Worm (Caenorhabditis elegans): Measurements from ENCODE around the gene CC8.2.
A peak's percentile ranks its signal among the peaks of the same experiment; 100 is the strongest.

Gene CC8.2

ce11 chrIV:3686260-3686659 is 37.8 kb upstream of the CC8.2 start:
- TF ChIP-seq fax-1 (tag; optimal IDR thresholded peaks at IDR 0.05) (no peak), elt-4 (tag; optimal IDR thresholded peaks at IDR 0.05) (peak; percentile 32), hlh-6 (tag; optimal IDR thresholded peaks at IDR 0.05) (peak; percentile 54), sdc-2 (tag; optimal IDR thresholded peaks at IDR 0.05) (peak; percentile 12), lim-6 (tag; optimal IDR thresholded peaks at IDR 0.05) (no peak)

ce11 chrIV:3681763-3682162 is 33.3 kb upstream of the CC8.2 start:
- TF ChIP-seq ceh-31 (tag; optimal IDR thresholded peaks at IDR 0.05): peak; percentile 15
- no peak for TF ChIP-seq ceh-48 (tag; optimal IDR thresholded peaks at IDR 0.05)

- TF ChIP-seq F13H6.1 (tag; optimal IDR thresholded peaks at IDR 0.05) (no peak), nfya-1 (tag; optimal IDR thresholded peaks at IDR 0.05) (no peak), unc-55 (GFP tag; optimal IDR thresholded peaks at IDR 0.05) (no peak), che-1 (tag; optimal IDR thresholded peaks at IDR 0.05) (no peak), pax-1 (tag; optimal IDR thresholded peaks at IDR 0.05) (no peak), madf-2 (tag; optimal IDR thresholded peaks at IDR 0.05) (no peak), pqm-1 (tag; optimal IDR thresholded peaks at IDR 0.05) (no peak), odd-2 (tag; optimal IDR thresholded peaks at IDR 0.05) (no peak), fkh-6 (tag; optimal IDR thresholded peaks at IDR 0.05) (no peak), ceh-48 (tag; optimal IDR thresholded peaks at IDR 0.05) (no peak), nhr-11 (tag; optimal IDR thresholded peaks at IDR 0.05) (no peak), ceh-24 (tag; optimal IDR thresholded peaks at IDR 0.05) (no peak), unc-3 (GFP tag; conservative IDR thresholded peaks at IDR 0.05) (no peak), unc-3 (tag; optimal IDR thresholded peaks at IDR 0.05) (no peak), fkh-10 (GFP tag; optimal IDR thresholded peaks at IDR 0.05) (no peak)
These were observed 20.1 kb upstream of the CC8.2 start, which contains the start of gene fmil-1 for ce11 chrIV:3668603-3669002. fmil-1 (minus strand) TSS chrIV:3668703.

ce11 chrIV:3667796-3668195 is 19.3 kb upstream of the CC8.2 start:
- TF ChIP-seq unc-42 (tag; optimal IDR thresholded peaks at IDR 0.05): peak; percentile 82
- TF ChIP-seq pha-4 (tag; optimal IDR thresholded peaks at IDR 0.05): no peak

- no peak for TF ChIP-seq eyg-1 (tag; optimal IDR thresholded peaks at IDR 0.05)
- TF ChIP-seq ttx-3 (tag; optimal IDR thresholded peaks at IDR 0.05): no peak
- no peak for TF ChIP-seq pax-1 (tag; optimal IDR thresholded peaks at IDR 0.05)
- TF ChIP-seq T23F11.4 (GFP tag; optimal IDR thresholded peaks at IDR 0.05): no peak
- TF ChIP-seq tbx-7 (tag; optimal IDR thresholded peaks at IDR 0.05): no peak
- TF ChIP-seq hlh-30 (tag; optimal IDR thresholded peaks at IDR 0.05; ENCODE audit: insufficient read depth): no peak
- no peak for TF ChIP-seq ceh-19 (GFP tag; optimal IDR thresholded peaks at IDR 0.05)
- no peak for TF ChIP-seq fkh-10 (GFP tag; optimal IDR thresholded peaks at IDR 0.05)
- TF ChIP-seq K09A11.1 (tag; optimal IDR thresholded peaks at IDR 0.05; ENCODE audit: insufficient read depth): no peak
- TF ChIP-seq hlh-15 (tag; optimal IDR thresholded peaks at IDR 0.05): no peak
These were observed 18.1 kb upstream of the CC8.2 start for ce11 chrIV:3666543-3666942.

- TF ChIP-seq sox-4 (tag; optimal IDR thresholded peaks at IDR 0.05) (no peak), unc-3 (GFP tag; conservative IDR thresholded peaks at IDR 0.05) (no peak), unc-3 (tag; optimal IDR thresholded peaks at IDR 0.05) (no peak), eyg-1 (tag; optimal IDR thresholded peaks at IDR 0.05) (no peak), ceh-6 (GFP tag; optimal IDR thresholded peaks at IDR 0.05) (no peak), tbx-7 (tag; optimal IDR thresholded peaks at IDR 0.05) (no peak), ceh-2 (tag; optimal IDR thresholded peaks at IDR 0.05) (no peak), ahr-1 (tag; optimal IDR thresholded peaks at IDR 0.05) (no peak), hlh-6 (tag; optimal IDR thresholded peaks at IDR 0.05) (no peak), pha-4 (tag; optimal IDR thresholded peaks at IDR 0.05) (no peak), C38D4.7 (GFP tag; optimal IDR thresholded peaks at IDR 0.05) (no peak), lin-11 (tag; optimal IDR thresholded peaks at IDR 0.05) (no peak)
These were observed 16.6 kb upstream of the CC8.2 start for ce11 chrIV:3665089-3665488.

All from whole organism, late embryonic.